Worm (Caenorhabditis elegans) whole organism, late embryonic: ENCODE measurements around the gene ZK228.13.

ENCODE experiments used
- K02D7.2 ChIP-seq: sonication (generic microtip); optimal IDR thresholded peaks from 2 replicates; lab custom pipeline; 2017; ENCODE audit warnings: mild to moderate bottlenecking, missing genetic modification characterization, missing compliant biosample characterization
- ceh-14 ChIP-seq: sonication (generic microtip); optimal IDR thresholded peaks from 2 replicates; lab custom pipeline; 2016; ENCODE audit warnings: missing genotype, missing genetic modification characterization, missing compliant biosample characterization
- dve-1 ChIP-seq: sonication (generic microtip); optimal IDR thresholded peaks from 2 replicates; lab custom pipeline; 2017; ENCODE audit warnings: antibody characterized with exemption, mild to moderate bottlenecking, missing genetic modification characterization, missing compliant biosample characterization
- hlh-8 ChIP-seq: sonication (generic microtip); optimal IDR thresholded peaks from 2 replicates; lab custom pipeline; 2016; ENCODE audit warnings: missing genotype, missing genetic modification characterization, missing compliant biosample characterization
- pqm-1 ChIP-seq: sonication (generic microtip); optimal IDR thresholded peaks from 2 replicates; lab custom pipeline; 2016; ENCODE audit warnings: missing genetic modification characterization, missing compliant biosample characterization
- tbx-2 ChIP-seq: sonication (generic microtip); optimal IDR thresholded peaks from 2 replicates; lab custom pipeline; 2016; ENCODE audit warnings: missing genetic modification characterization, missing compliant biosample characterization
- unc-86 ChIP-seq: sonication (generic microtip); optimal IDR thresholded peaks from 2 replicates; lab custom pipeline; 2016; ENCODE audit warnings: missing genetic modification characterization, missing compliant biosample characterization

DNA sequence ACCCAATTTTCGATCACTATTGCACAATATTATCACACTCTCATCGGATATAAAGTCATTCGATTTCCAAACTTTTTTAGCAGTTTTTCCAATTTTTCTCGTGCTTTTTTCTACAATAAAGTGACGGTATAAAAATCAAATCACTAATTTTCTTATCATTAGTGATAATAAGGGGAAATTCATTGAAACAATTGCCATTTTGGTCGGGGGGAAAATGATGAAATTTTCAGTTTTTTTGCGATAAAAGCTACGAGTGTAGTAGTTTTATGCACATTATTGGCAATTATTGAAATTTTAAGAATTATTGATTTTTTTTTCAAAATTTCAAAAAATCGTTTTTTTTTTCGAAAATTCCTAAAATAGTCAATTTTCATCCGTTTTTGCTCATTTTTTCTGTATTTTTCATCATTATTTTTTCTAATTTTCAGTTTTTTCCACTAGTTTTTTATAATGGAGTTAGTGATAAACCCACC lies 5.6 kb downstream of the ZK228.13 start, which contains the start of gene ZK228.4:
- TF ChIP-seq dve-1 (tag; lab: Kevin White, UChicago) (no peak), pqm-1 (tag; lab: Kevin White, UChicago) (no peak), tbx-2 (tag; lab: Kevin White, UChicago) (no peak), K02D7.2 (tag; lab: Kevin White, UChicago) (no peak), ceh-14 (no peak), hlh-8 (tag; lab: Kevin White, UChicago) (no peak), unc-86 (tag; lab: Kevin White, UChicago) (no peak)
